Worm (Caenorhabditis elegans) whole organism, L4 larva: Measurements from ENCODE around the gene col-102.

Experiments used
- F10B5.3 ChIP-seq: sonication (generic microtip); optimal IDR thresholded peaks from 2 replicates; lab custom pipeline; 2016; ENCODE audit warnings: mild to moderate bottlenecking, missing genetic modification characterization, missing compliant biosample characterization
- F26F4.8 ChIP-seq: fragments of 200-800 bp; sonication (Bioruptor generic); conservative IDR thresholded peaks from 2 replicates; pipeline ENCODE4 v1.3.6; 2022; ENCODE audit warnings: missing genetic modification characterization, missing compliant biosample characterization
- ama-1 ChIP-seq: fragments of 150-350 bp; optimal IDR thresholded peaks from 2 replicates; lab custom pipeline; 2014; ENCODE audit warnings: inconsistent platforms, mixed read lengths
- attf-4 ChIP-seq: sonication (generic microtip); optimal IDR thresholded peaks from 3 replicates; lab custom pipeline; 2017; ENCODE audit warnings: missing biosample characterization, missing genetic modification characterization
- ceh-20 ChIP-seq: fragments of 200-800 bp; sonication (Bioruptor generic); IDR thresholded peaks from 2 replicates; pipeline ENCODE4 v1.3.6; 2022; ENCODE audit warnings: missing genetic modification reagents, missing genetic modification characterization, missing compliant biosample characterization
- ceh-28 ChIP-seq: fragments of 150-350 bp; optimal IDR thresholded peaks from 2 replicates; lab custom pipeline; 2014; ENCODE audit warnings: missing biosample characterization, missing genetic modification reagents, missing genetic modification characterization
- ceh-32 ChIP-seq: sonication (generic microtip); optimal IDR thresholded peaks from 2 replicates; lab custom pipeline; 2016; ENCODE audit warnings: mild to moderate bottlenecking, missing genetic modification characterization, missing compliant biosample characterization; ENCODE audit not compliant: poor library complexity
- ceh-82 ChIP-seq: sonication (generic microtip); optimal IDR thresholded peaks from 2 replicates; lab custom pipeline; 2017; ENCODE audit warnings: missing biosample characterization, missing genetic modification characterization
- ces-1 ChIP-seq: fragments of 150-350 bp; sonication (generic microtip); optimal IDR thresholded peaks from 4 replicates; lab custom pipeline; 2014; ENCODE audit warnings: missing biosample characterization, missing genetic modification reagents, missing genetic modification characterization
- daf-16 ChIP-seq, 3 experiments: sonication (generic microtip); optimal IDR thresholded peaks; 2 replicates each; lab custom pipeline; 2016 to 2017; ENCODE audit warnings: missing genetic modification characterization in 3 of 3, missing genetic modification reagents in 3 of 3, mild to moderate bottlenecking in 2 of 3, missing compliant biosample characterization in 2 of 3, missing biosample characterization in 1 of 3, moderate library complexity in 1 of 3
- dmd-8 ChIP-seq: fragments of 200-800 bp; sonication (Bioruptor generic); IDR thresholded peaks from 2 replicates; pipeline ENCODE4 v1.3.6; 2022; ENCODE audit warnings: missing genetic modification characterization, missing compliant biosample characterization
- dve-1 ChIP-seq: sonication (generic microtip); optimal IDR thresholded peaks from 2 replicates; lab custom pipeline; 2017; ENCODE audit warnings: antibody characterized with exemption, mild to moderate bottlenecking, missing genetic modification characterization, missing compliant biosample characterization; ENCODE audit not compliant: insufficient read depth
- fkh-10 ChIP-seq: fragments of 150-350 bp; optimal IDR thresholded peaks from 2 replicates; lab custom pipeline; 2014; ENCODE audit warnings: missing biosample characterization, missing genetic modification reagents, missing genetic modification characterization
- hmg-1.1 ChIP-seq: fragments of 200-800 bp; sonication (Bioruptor generic); IDR thresholded peaks from 2 replicates; pipeline ENCODE4 v1.3.6; 2022; ENCODE audit warnings: missing genetic modification reagents, missing genetic modification characterization, missing compliant biosample characterization
- lim-7 ChIP-seq: fragments of 200-800 bp; sonication (Bioruptor generic); IDR thresholded peaks from 2 replicates; pipeline ENCODE4 v1.3.6; 2022; ENCODE audit warnings: missing genetic modification characterization, missing compliant biosample characterization
- lin-13 ChIP-seq: fragments of 150-350 bp; optimal IDR thresholded peaks from 2 replicates; lab custom pipeline; 2014; ENCODE audit warnings: missing biosample characterization, missing genetic modification reagents, missing genetic modification characterization
- lin-15B ChIP-seq: fragments of 150-350 bp; sonication (generic microtip); optimal IDR thresholded peaks from 3 replicates; lab custom pipeline; 2014; ENCODE audit warnings: missing biosample characterization, missing genetic modification characterization
- lin-38 ChIP-seq: fragments of 200-800 bp; sonication (Bioruptor generic); IDR thresholded peaks from 2 replicates; pipeline ENCODE4 v1.3.6; 2022; ENCODE audit warnings: missing genetic modification reagents, missing genetic modification characterization, missing compliant biosample characterization
- mdt-29 ChIP-seq: fragments of 200-800 bp; sonication (Bioruptor generic); IDR thresholded peaks from 2 replicates; pipeline ENCODE4 v1.3.6; 2022; ENCODE audit warnings: missing genetic modification reagents, missing genetic modification characterization, missing compliant biosample characterization
- mes-2 ChIP-seq: sonication (generic microtip); optimal IDR thresholded peaks from 2 replicates; lab custom pipeline; 2016; ENCODE audit warnings: missing genotype, mild to moderate bottlenecking, missing genetic modification characterization, missing compliant biosample characterization; ENCODE audit not compliant: poor library complexity, severe bottlenecking
- nhr-11 ChIP-seq: fragments of 150-350 bp; optimal IDR thresholded peaks from 2 replicates; lab custom pipeline; 2014; ENCODE audit warnings: missing biosample characterization, missing genetic modification characterization
- nhr-237 ChIP-seq: sonication (generic microtip); optimal IDR thresholded peaks from 2 replicates; lab custom pipeline; 2017; ENCODE audit warnings: missing biosample characterization, missing genetic modification characterization
- nhr-42 ChIP-seq: fragments of 200-800 bp; sonication (Bioruptor generic); IDR thresholded peaks from 2 replicates; pipeline ENCODE4 v1.3.6; 2022; ENCODE audit warnings: missing genetic modification characterization, missing compliant biosample characterization
- nhr-77 ChIP-seq: fragments of 150-350 bp; optimal IDR thresholded peaks from 2 replicates; lab custom pipeline; 2014; ENCODE audit warnings: missing biosample characterization, missing genetic modification characterization
- pha-4 ChIP-seq, 2 experiments: fragments of 150-350 bp in 1 of 2; fragments of 200-800 bp in 1 of 2; sonication (Bioruptor generic) in 1 of 2; IDR thresholded peaks in 1 of 2; optimal IDR thresholded peaks in 1 of 2; 2 replicates each; pipeline versions ENCODE4 v1.3.6 to Lab custom; 2014 to 2022; ENCODE audit warnings: missing genetic modification characterization in 2 of 2, missing genetic modification reagents in 2 of 2, missing biosample characterization in 1 of 2, missing compliant biosample characterization in 1 of 2
- set-16 ChIP-seq: fragments of 200-800 bp; sonication (Bioruptor generic); IDR thresholded peaks from 2 replicates; pipeline ENCODE4 v1.3.6; 2022; ENCODE audit warnings: missing genetic modification reagents, missing genetic modification characterization, missing compliant biosample characterization
- spr-1 ChIP-seq: sonication (generic microtip); optimal IDR thresholded peaks from 2 replicates; lab custom pipeline; 2016; ENCODE audit warnings: mild to moderate bottlenecking, missing genetic modification characterization, missing compliant biosample characterization
- unc-39 ChIP-seq: sonication (generic microtip); optimal IDR thresholded peaks from 2 replicates; lab custom pipeline; 2017; ENCODE audit warnings: missing biosample characterization, missing genetic modification characterization
- unc-62 ChIP-seq, 3 experiments: fragments of 150-350 bp in 1 of 3; sonication (generic microtip); optimal IDR thresholded peaks in 2 of 3; peaks in 1 of 3; 1 replicate in 1 of 3; 2 replicates in 2 of 3; lab custom pipeline; 2014 to 2017; ENCODE audit warnings: missing biosample characterization in 3 of 3, missing genetic modification characterization in 3 of 3, missing genetic modification reagents in 3 of 3, missing genotype in 1 of 3
- zag-1 ChIP-seq: fragments of 150-350 bp; optimal IDR thresholded peaks from 2 replicates; lab custom pipeline; 2014; ENCODE audit warnings: missing biosample characterization, missing genetic modification characterization
- zip-11 ChIP-seq: fragments of 200-800 bp; sonication (Bioruptor generic); IDR thresholded peaks from 2 replicates; pipeline ENCODE4 v1.3.6; 2022; ENCODE audit warnings: missing genetic modification characterization, missing compliant biosample characterization
- ztf-11 ChIP-seq: fragments of 150-350 bp; optimal IDR thresholded peaks from 2 replicates; lab custom pipeline; 2014; ENCODE audit warnings: missing biosample characterization, missing genetic modification characterization

Gene col-102

ce11 chrIV:580512-580911 is 23.7 kb upstream of the col-102 start:
- no peak for TF ChIP-seq zag-1 (tag; lab: Kevin White, UChicago)
- peak; percentile 71 for TF ChIP-seq set-16 (GFP tag; lab: Robert Waterston, UW)

- TF ChIP-seq pha-4 (GFP tag; IDR thresholded peaks at IDR 0.05; lab: Robert Waterston, UW) = no peak
- TF ChIP-seq pha-4 (tag; optimal IDR thresholded peaks at IDR 0.05; lab: Kevin White, UChicago) = no peak
- TF ChIP-seq hmg-1.1 (GFP tag; lab: Robert Waterston, UW) = no peak
- no peak for TF ChIP-seq nhr-77 (tag; lab: Kevin White, UChicago)
- no peak for TF ChIP-seq unc-39 (tag; lab: Kevin White, UChicago)
- TF ChIP-seq ceh-28 (tag; lab: Kevin White, UChicago) = peak; percentile 7
Measured at ce11 chrIV:582130-582529, 22.1 kb upstream of the col-102 start, which contains the start of gene F56A11.6. Gene F56A11.6 (minus strand): TSS chrIV:582230.

ce11 chrIV:584039-584438 is 20.2 kb upstream of the col-102 start:
- TF ChIP-seq ces-1 (GFP tag; lab: Kevin White, UChicago) (no peak), unc-62 (GFP tag; optimal IDR thresholded peaks at IDR 0.05 in 1 of 2; lab: Kevin White, UChicago) (peak in 1 of 2 experiments; percentile 59), unc-62 (tag; optimal IDR thresholded peaks at IDR 0.05; lab: Kevin White, UChicago) (no peak)

- TF ChIP-seq nhr-77 (tag; lab: Kevin White, UChicago) (no peak), mes-2 (no peak), ztf-11 (no peak), F10B5.3 (tag; lab: Kevin White, UChicago) (no peak), lin-15B (tag; lab: Kevin White, UChicago) (no peak), spr-1 (tag; lab: Kevin White, UChicago) (no peak), nhr-237 (no peak)
Measured at ce11 chrIV:587729-588128, 16.5 kb upstream of the col-102 start, which contains the start of gene C18H7.12. Gene C18H7.12 (minus strand): TSS chrIV:587829.

- TF ChIP-seq attf-4 (tag; lab: Kevin White, UChicago) = no peak
- TF ChIP-seq set-16 (GFP tag; lab: Robert Waterston, UW) = 0 out of 2 replicates have a peak, but pooled peaks have one; percentile 7
Measured at ce11 chrIV:592382-592781, 11.9 kb upstream of the col-102 start, which contains the start of gene C18H7.6. Gene C18H7.6 (minus strand): TSS chrIV:592485.

- TF ChIP-seq dve-1 (tag; lab: Kevin White, UChicago) (no peak), ceh-20 (no peak), dmd-8 (GFP tag; lab: Robert Waterston, UW) (no peak), set-16 (GFP tag; lab: Robert Waterston, UW) (no peak), daf-16 (GFP tag; optimal IDR thresholded peaks at IDR 0.05; lab: Kevin White, UChicago) (no peak), daf-16 (tag; optimal IDR thresholded peaks at IDR 0.05; lab: Kevin White, UChicago) (no peak), F26F4.8 (no peak), ceh-32 (tag; lab: Kevin White, UChicago) (no peak), nhr-42 (GFP tag; lab: Robert Waterston, UW) (no peak), lim-7 (GFP tag; lab: Robert Waterston, UW) (no peak), ama-1 (no peak), mdt-29 (GFP tag; lab: Robert Waterston, UW) (no peak), lin-38 (GFP tag; lab: Robert Waterston, UW) (no peak), lin-13 (no peak), nhr-11 (tag; lab: Kevin White, UChicago) (no peak), zip-11 (no peak), ceh-82 (tag; lab: Kevin White, UChicago) (no peak), fkh-10 (no peak), nhr-77 (tag; lab: Kevin White, UChicago) (no peak)
Measured at ce11 chrIV:593029-593428, 11.2 kb upstream of the col-102 start, which contains the start of gene C18H7.4. Gene C18H7.4 (plus strand): TSS chrIV:593329.
